Worm (Caenorhabditis elegans) whole organism, L4 larva: ENCODE results near the gene F44B9.8.
A peak's percentile ranks its signal among the peaks of the same experiment; 100 is the strongest.

Experiments
- D1046.2 ChIP-seq: fragments of 200-800 bp; sonication (Bioruptor generic); IDR thresholded peaks from 2 replicates; pipeline ENCODE4 v1.3.6; 2022; ENCODE audit warnings: missing genetic modification characterization, missing compliant biosample characterization
- F26F4.8 ChIP-seq: fragments of 200-800 bp; sonication (Bioruptor generic); conservative IDR thresholded peaks from 2 replicates; pipeline ENCODE4 v1.3.6; 2022; ENCODE audit warnings: missing genetic modification characterization, missing compliant biosample characterization
- T20F7.1 ChIP-seq: fragments of 200-800 bp; sonication (Bioruptor generic); optimal IDR thresholded peaks from 2 replicates; lab custom pipeline; 2018; ENCODE audit warnings: mild to moderate bottlenecking, missing genetic modification characterization, missing compliant biosample characterization
- Y105C5A.15 ChIP-seq: fragments of 200-800 bp; sonication (Bioruptor generic); IDR thresholded peaks from 2 replicates; pipeline ENCODE4 v1.3.6; 2022; ENCODE audit warnings: missing genetic modification characterization, missing compliant biosample characterization
- Y48G9A.11 ChIP-seq: fragments of 200-800 bp; sonication (Bioruptor generic); IDR thresholded peaks from 2 replicates; pipeline ENCODE4 v1.3.6; 2022; ENCODE audit warnings: missing genetic modification reagents, missing genetic modification characterization, missing compliant biosample characterization
- ZK337.2 ChIP-seq: fragments of 200-800 bp; sonication (Bioruptor generic); IDR thresholded peaks from 2 replicates; pipeline ENCODE4 v1.3.6; 2022; ENCODE audit warnings: missing genetic modification reagents, missing genetic modification characterization, missing compliant biosample characterization
- ZK546.5 ChIP-seq, 2 experiments: sonication (generic microtip); optimal IDR thresholded peaks; 2 replicates each; lab custom pipeline; 2017; ENCODE audit warnings: missing biosample characterization in 2 of 2, missing genetic modification characterization in 2 of 2
- aha-1 ChIP-seq: fragments of 150-350 bp; peaks from one replicate; lab custom pipeline; 2014; ENCODE audit warnings: missing biosample characterization, missing genetic modification characterization
- aly-2 ChIP-seq: sonication (generic microtip); optimal IDR thresholded peaks from 2 replicates; lab custom pipeline; 2018; ENCODE audit warnings: missing biosample characterization, missing genetic modification characterization
- ama-1 ChIP-seq: fragments of 150-350 bp; optimal IDR thresholded peaks from 2 replicates; lab custom pipeline; 2014; ENCODE audit warnings: inconsistent platforms, mixed read lengths
- arid-1 ChIP-seq: fragments of 200-800 bp; sonication (Bioruptor generic); conservative IDR thresholded peaks from 2 replicates; pipeline ENCODE4 v1.3.6; 2022; ENCODE audit warnings: missing genetic modification reagents, missing genetic modification characterization, missing compliant biosample characterization
- cey-2 ChIP-seq: sonication (generic microtip); optimal IDR thresholded peaks from 3 replicates; lab custom pipeline; 2017; ENCODE audit warnings: missing genetic modification characterization, mild to moderate bottlenecking, missing compliant biosample characterization, antibody characterized with exemption, borderline replicate concordance; ENCODE audit not compliant: insufficient read depth
- daf-12 ChIP-seq: fragments of 150-350 bp; optimal IDR thresholded peaks from 2 replicates; lab custom pipeline; 2014; ENCODE audit warnings: missing biosample characterization, missing genetic modification reagents, missing genetic modification characterization
- dmd-8 ChIP-seq: fragments of 200-800 bp; sonication (Bioruptor generic); IDR thresholded peaks from 2 replicates; pipeline ENCODE4 v1.3.6; 2022; ENCODE audit warnings: missing genetic modification characterization, missing compliant biosample characterization
- dpl-1 ChIP-seq: fragments of 150-350 bp; optimal IDR thresholded peaks from 2 replicates; lab custom pipeline; 2014; ENCODE audit warnings: missing biosample characterization, missing genetic modification reagents, missing genetic modification characterization
- duxl-1 ChIP-seq: sonication (generic microtip); optimal IDR thresholded peaks from 2 replicates; lab custom pipeline; 2016; ENCODE audit warnings: mild to moderate bottlenecking, missing genetic modification characterization, moderate library complexity, missing compliant biosample characterization; ENCODE audit not compliant: poor library complexity
- dve-1 ChIP-seq: sonication (generic microtip); optimal IDR thresholded peaks from 2 replicates; lab custom pipeline; 2017; ENCODE audit warnings: antibody characterized with exemption, mild to moderate bottlenecking, missing genetic modification characterization, missing compliant biosample characterization; ENCODE audit not compliant: insufficient read depth
- egl-43 ChIP-seq: fragments of 200-800 bp; sonication (Bioruptor generic); IDR thresholded peaks from 2 replicates; pipeline ENCODE4 v1.3.6; 2022; ENCODE audit warnings: missing genetic modification reagents, missing genetic modification characterization, missing compliant biosample characterization
- hlh-30 ChIP-seq: sonication (generic microtip); optimal IDR thresholded peaks from 2 replicates; lab custom pipeline; 2017; ENCODE audit warnings: antibody characterized with exemption, mild to moderate bottlenecking, missing genetic modification characterization, missing compliant biosample characterization; ENCODE audit not compliant: insufficient read depth
- hmg-1.1 ChIP-seq: fragments of 200-800 bp; sonication (Bioruptor generic); IDR thresholded peaks from 2 replicates; pipeline ENCODE4 v1.3.6; 2022; ENCODE audit warnings: missing genetic modification reagents, missing genetic modification characterization, missing compliant biosample characterization
- lim-7 ChIP-seq: fragments of 200-800 bp; sonication (Bioruptor generic); IDR thresholded peaks from 2 replicates; pipeline ENCODE4 v1.3.6; 2022; ENCODE audit warnings: missing genetic modification characterization, missing compliant biosample characterization
- lin-39 ChIP-seq: fragments of 150-350 bp; optimal IDR thresholded peaks from 2 replicates; lab custom pipeline; 2014; ENCODE audit warnings: missing biosample characterization, missing genetic modification reagents, missing genetic modification characterization
- lsy-2 ChIP-seq, 2 experiments: fragments of 150-350 bp in 1 of 2; sonication (generic microtip) in 1 of 2; optimal IDR thresholded peaks; 2 replicates each; lab custom pipeline; 2014 to 2017; ENCODE audit warnings: missing biosample characterization in 2 of 2, missing genetic modification characterization in 2 of 2
- madf-5 ChIP-seq, 2 experiments: fragments of 200-800 bp; sonication (Bioruptor generic); IDR thresholded peaks; 2 replicates each; pipeline ENCODE4 v1.3.6; 2022; ENCODE audit warnings: missing compliant biosample characterization in 2 of 2, missing genetic modification characterization in 2 of 2
- mep-1 ChIP-seq: fragments of 150-350 bp; sonication (generic microtip); optimal IDR thresholded peaks from 3 replicates; lab custom pipeline; 2014; ENCODE audit warnings: missing biosample characterization, missing genetic modification characterization
- mes-2 ChIP-seq: sonication (generic microtip); optimal IDR thresholded peaks from 2 replicates; lab custom pipeline; 2016; ENCODE audit warnings: missing genotype, mild to moderate bottlenecking, missing genetic modification characterization, missing compliant biosample characterization; ENCODE audit not compliant: poor library complexity, severe bottlenecking
- nhr-11 ChIP-seq: fragments of 150-350 bp; optimal IDR thresholded peaks from 2 replicates; lab custom pipeline; 2014; ENCODE audit warnings: missing biosample characterization, missing genetic modification characterization
- nhr-28 ChIP-seq: fragments of 150-350 bp; optimal IDR thresholded peaks from 2 replicates; lab custom pipeline; 2014; ENCODE audit warnings: missing biosample characterization, missing genetic modification characterization
- nhr-6 ChIP-seq: fragments of 150-350 bp; optimal IDR thresholded peaks from 2 replicates; lab custom pipeline; 2014; ENCODE audit warnings: missing biosample characterization, missing genetic modification characterization
- nhr-77 ChIP-seq: fragments of 150-350 bp; optimal IDR thresholded peaks from 2 replicates; lab custom pipeline; 2014; ENCODE audit warnings: missing biosample characterization, missing genetic modification characterization
- rbr-2 ChIP-seq: sonication (generic microtip); optimal IDR thresholded peaks from 2 replicates; lab custom pipeline; 2016; ENCODE audit warnings: missing genotype, missing genetic modification characterization, missing compliant biosample characterization
- sdz-12 ChIP-seq: fragments of 200-800 bp; sonication (Bioruptor generic); optimal IDR thresholded peaks from 2 replicates; lab custom pipeline; 2018; ENCODE audit warnings: mild to moderate bottlenecking, missing genetic modification characterization, missing compliant biosample characterization
- set-16 ChIP-seq: fragments of 200-800 bp; sonication (Bioruptor generic); IDR thresholded peaks from 2 replicates; pipeline ENCODE4 v1.3.6; 2022; ENCODE audit warnings: missing genetic modification reagents, missing genetic modification characterization, missing compliant biosample characterization
- snpc-4 ChIP-seq: fragments of 150-350 bp; optimal IDR thresholded peaks from 2 replicates; lab custom pipeline; 2014; ENCODE audit warnings: missing biosample characterization, missing genetic modification characterization
- unc-130 ChIP-seq: sonication (generic microtip); optimal IDR thresholded peaks from 2 replicates; lab custom pipeline; 2016; ENCODE audit warnings: missing genetic modification reagents, missing genetic modification characterization, missing compliant biosample characterization
- unc-62 ChIP-seq, 3 experiments: fragments of 150-350 bp in 1 of 3; sonication (generic microtip); optimal IDR thresholded peaks in 2 of 3; peaks in 1 of 3; 1 replicate in 1 of 3; 2 replicates in 2 of 3; lab custom pipeline; 2014 to 2017; ENCODE audit warnings: missing biosample characterization in 3 of 3, missing genetic modification characterization in 3 of 3, missing genetic modification reagents in 3 of 3, missing genotype in 1 of 3
- vab-7 ChIP-seq: fragments of 200-800 bp; sonication (Bioruptor generic); IDR thresholded peaks from 2 replicates; pipeline ENCODE4 v1.3.6; 2022; ENCODE audit warnings: missing genetic modification reagents, missing genetic modification characterization, missing compliant biosample characterization
- ztf-11 ChIP-seq: fragments of 150-350 bp; optimal IDR thresholded peaks from 2 replicates; lab custom pipeline; 2014; ENCODE audit warnings: missing biosample characterization, missing genetic modification characterization

The F44B9.8 gene

ce11 chrIII:8029487-8029886, at the start of gene F44B9.8:
TSS of gene F44B9.8 (minus strand) at chrIII:8029649.
- TF ChIP-seq rbr-2 (peak; percentile 40), mes-2 (tag; lab: Kevin White, UChicago) (peak; percentile 84), hmg-1.1 (GFP tag; lab: Robert Waterston, UW) (0 out of 2 replicates have a peak, but pooled peaks have one; percentile 47), ZK337.2 (GFP tag; lab: Robert Waterston, UW) (no peak), hlh-30 (tag; lab: Kevin White, UChicago) (peak; percentile 52), egl-43 (GFP tag; lab: Robert Waterston, UW) (no peak), mep-1 (tag; lab: Kevin White, UChicago) (peak; percentile 74), dve-1 (tag; lab: Kevin White, UChicago) (peak; percentile 65), nhr-28 (tag; lab: Kevin White, UChicago) (peak; percentile 4), aha-1 (peak; percentile 93), nhr-6 (peak; percentile 5), lsy-2 (tag; optimal IDR thresholded peaks at IDR 0.05; lab: Kevin White, UChicago) (peak in 1 of 2 experiments; percentile 86), set-16 (GFP tag; lab: Robert Waterston, UW) (no peak), dpl-1 (GFP tag; lab: Kevin White, UChicago) (peak; percentile 87), cey-2 (no peak), nhr-77 (tag; lab: Kevin White, UChicago) (peak; percentile 2)
- TF ChIP-seq, all 104 proteins: peak for 12

- TF ChIP-seq lin-39, result no peak
- TF ChIP-seq T20F7.1, result no peak
- TF ChIP-seq unc-62 (GFP tag; optimal IDR thresholded peaks at IDR 0.05 in 1 of 2; lab: Kevin White, UChicago), result peak in 1 of 2 experiments; percentile 97
- TF ChIP-seq unc-62 (tag; optimal IDR thresholded peaks at IDR 0.05; lab: Kevin White, UChicago), result no peak
These were observed 47.7 kb upstream of the F44B9.8 start for ce11 chrIII:8077180-8077579.

ce11 chrIII:8069206-8069605, 39.8 kb upstream of the F44B9.8 start:
- TF ChIP-seq madf-5 (GFP tag; IDR thresholded peaks at IDR 0.05; lab: Robert Waterston, UW) (0 out of 4 replicates have a peak, but pooled peaks have one; percentile 10 to 15), nhr-77 (tag; lab: Kevin White, UChicago) (no peak), Y105C5A.15 (0 out of 2 replicates have a peak, but pooled peaks have one; percentile 41), egl-43 (GFP tag; lab: Robert Waterston, UW) (peak; percentile 48; the same call in 1 of the 2 replicates), set-16 (GFP tag; lab: Robert Waterston, UW) (no peak), arid-1 (GFP tag; lab: Robert Waterston, UW) (0 out of 2 replicates have a peak, but pooled peaks have one; percentile 23), Y48G9A.11 (GFP tag; lab: Robert Waterston, UW) (0 out of 2 replicates have a peak, but pooled peaks have one; percentile 28), ama-1 (lab: Kevin White, UChicago) (no peak), sdz-12 (GFP tag; lab: Kevin White, UChicago) (no peak), unc-62 (GFP tag; optimal IDR thresholded peaks at IDR 0.05 in 1 of 2; lab: Kevin White, UChicago) (peak in 1 of 2 experiments; percentile 95), unc-62 (tag; optimal IDR thresholded peaks at IDR 0.05; lab: Kevin White, UChicago) (no peak), nhr-11 (no peak), dmd-8 (GFP tag; lab: Robert Waterston, UW) (0 out of 2 replicates have a peak, but pooled peaks have one; percentile 57), ztf-11 (tag; lab: Kevin White, UChicago) (no peak), daf-12 (tag; lab: Kevin White, UChicago) (no peak), mes-2 (tag; lab: Kevin White, UChicago) (peak; percentile 55), unc-130 (no peak), D1046.2 (0 out of 2 replicates have a peak, but pooled peaks have one; percentile 53), ZK546.5 (tag; optimal IDR thresholded peaks at IDR 0.05; lab: Kevin White, UChicago) (no peak), lim-7 (GFP tag; lab: Robert Waterston, UW) (peak; percentile 50; the same call in 1 of the 2 replicates), duxl-1 (tag; lab: Kevin White, UChicago) (peak; percentile 14), snpc-4 (peak; percentile 39), aly-2 (tag; lab: Kevin White, UChicago) (no peak), aha-1 (no peak), F26F4.8 (peak; percentile 71; the same call in 1 of the 2 replicates), vab-7 (GFP tag; lab: Robert Waterston, UW) (peak; percentile 38; the same call in 1 of the 2 replicates)
